Fruit fly (Drosophila melanogaster): Measurements from ENCODE around the gene TrpRS-m.

Gene TrpRS-m

dm6 chr3L:17822784-17823383, 26.6 kb upstream of the TrpRS-m start, which contains the start of the genes Ir75c and Grd:
TSS of gene Ir75c (minus strand) at chr3L:17822834.
TSS of gene Grd (plus strand) at chr3L:17823333.
- no peak for TF ChIP-seq Met (GFP tag; optimal IDR thresholded peaks at IDR 0.05)
- TF ChIP-seq OdsH (GFP tag; optimal IDR thresholded peaks at IDR 0.05) = no peak
- no peak for TF ChIP-seq CG7368 (GFP tag; optimal IDR thresholded peaks at IDR 0.05)
- TF ChIP-seq Sox15 (GFP tag; optimal IDR thresholded peaks at IDR 0.05) = no peak
- TF ChIP-seq CG3919 (GFP tag; optimal IDR thresholded peaks at IDR 0.05) = no peak
- no peak for TF ChIP-seq Gug (GFP tag; IDR thresholded peaks at IDR 0.05)
- TF ChIP-seq CG34406 (GFP tag; optimal IDR thresholded peaks at IDR 0.05) = no peak
- no peak for TF ChIP-seq CG16779 (tag; optimal IDR thresholded peaks at IDR 0.05)
- TF ChIP-seq CG6854 (GFP tag; optimal IDR thresholded peaks at IDR 0.05) = no peak
- TF ChIP-seq Ets21C (GFP tag; optimal IDR thresholded peaks at IDR 0.05) = no peak
- TF ChIP-seq Sox102F (GFP tag; optimal IDR thresholded peaks at IDR 0.05) = no peak
- TF ChIP-seq Hr39 (GFP tag; optimal IDR thresholded peaks at IDR 0.05) = no peak
- TF ChIP-seq CG6792 (GFP tag; optimal IDR thresholded peaks at IDR 0.05) = no peak
- no peak for TF ChIP-seq CG1621 (tag; optimal IDR thresholded peaks at IDR 0.05)
- no peak for TF ChIP-seq net (GFP tag; optimal IDR thresholded peaks at IDR 0.05)
- no peak for TF ChIP-seq CG8319 (GFP tag; optimal IDR thresholded peaks at IDR 0.05)
- TF ChIP-seq CG3032 (tag; optimal IDR thresholded peaks at IDR 0.05) = no peak
- no peak for TF ChIP-seq fd59A (GFP tag; optimal IDR thresholded peaks at IDR 0.05)
- no peak for TF ChIP-seq Ets96B (tag; optimal IDR thresholded peaks at IDR 0.05)

DNA sequence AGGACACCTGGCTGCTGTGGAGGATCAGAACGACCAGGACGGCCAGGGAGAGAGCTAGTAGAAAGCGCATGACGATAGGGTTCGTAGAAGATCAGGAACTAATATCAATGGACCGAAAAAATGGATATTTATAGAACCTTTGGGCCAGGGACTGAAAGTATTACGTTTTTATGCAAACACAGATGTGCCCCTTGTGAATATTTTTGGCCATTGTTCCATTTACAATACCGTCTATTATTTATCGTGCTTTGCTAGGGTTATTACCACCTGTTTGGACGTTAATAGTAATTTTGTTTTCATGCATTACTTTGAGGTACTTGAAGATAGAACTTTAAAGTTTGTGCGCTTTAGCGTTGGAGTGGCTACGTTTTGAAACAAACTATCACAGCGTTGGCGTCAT, 16.0 kb upstream of the TrpRS-m start, which contains the start of gene CG32188:
CG32188 (minus strand) TSS at position 101 of the 400 bp plus-strand sequence.
- TF ChIP-seq Eip75B (GFP tag; optimal IDR thresholded peaks at IDR 0.05) = no peak
- no peak for TF ChIP-seq CG11762 (GFP tag; optimal IDR thresholded peaks at IDR 0.05; ENCODE audit: insufficient read depth)
- TF ChIP-seq Hr38 (GFP tag; optimal IDR thresholded peaks at IDR 0.05) = no peak
- no peak for TF ChIP-seq net (GFP tag; optimal IDR thresholded peaks at IDR 0.05)
- TF ChIP-seq CG15336 (GFP tag; IDR thresholded peaks at IDR 0.05) = no peak
- TF ChIP-seq CG10631 (GFP tag; optimal IDR thresholded peaks at IDR 0.05) = no peak
- TF ChIP-seq Smox (GFP tag; optimal IDR thresholded peaks at IDR 0.05) = no peak
- TF ChIP-seq ss (GFP tag; optimal IDR thresholded peaks at IDR 0.05) = no peak
- no peak for TF ChIP-seq CG6792 (GFP tag; optimal IDR thresholded peaks at IDR 0.05)
- no peak for TF ChIP-seq Hr39 (GFP tag; optimal IDR thresholded peaks at IDR 0.05)
- no peak for TF ChIP-seq pdm3 (GFP tag; optimal IDR thresholded peaks at IDR 0.05)
- TF ChIP-seq Sox14 (GFP tag; optimal IDR thresholded peaks at IDR 0.05) = no peak
- no peak for TF ChIP-seq topi (GFP tag; optimal IDR thresholded peaks at IDR 0.05)
- TF ChIP-seq CG10669 (GFP tag; optimal IDR thresholded peaks at IDR 0.05) = no peak
- TF ChIP-seq CG34406 (GFP tag; optimal IDR thresholded peaks at IDR 0.05) = no peak
- no peak for TF ChIP-seq Eip93F (GFP tag; optimal IDR thresholded peaks at IDR 0.05)
- TF ChIP-seq CG11294 (GFP tag; IDR thresholded peaks at IDR 0.05) = no peak
- TF ChIP-seq OdsH (GFP tag; optimal IDR thresholded peaks at IDR 0.05) = no peak
- TF ChIP-seq Ets96B (tag; optimal IDR thresholded peaks at IDR 0.05) = no peak
- TF ChIP-seq fd59A (GFP tag; optimal IDR thresholded peaks at IDR 0.05) = no peak

DNA sequence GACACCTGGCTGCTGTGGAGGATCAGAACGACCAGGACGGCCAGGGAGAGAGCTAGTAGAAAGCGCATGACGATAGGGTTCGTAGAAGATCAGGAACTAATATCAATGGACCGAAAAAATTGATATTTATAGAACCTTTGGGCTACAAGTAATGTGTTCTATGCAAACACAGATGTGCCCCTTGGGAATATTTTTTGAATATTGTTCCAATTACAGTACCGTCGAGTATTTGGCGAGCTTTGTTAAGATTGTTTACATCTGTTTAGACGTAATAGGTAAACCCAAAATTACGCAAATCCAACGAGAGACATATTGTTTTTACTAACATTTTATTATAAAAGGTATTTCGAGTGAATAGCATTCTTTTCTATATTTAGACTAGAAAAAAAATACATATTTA, 14.5 kb upstream of the TrpRS-m start, which contains the start of gene CG32189:
CG32189 (minus strand) TSS at position 101 of the 400 bp plus-strand sequence.
- TF ChIP-seq spab (GFP tag; optimal IDR thresholded peaks at IDR 0.05) (no peak), Met (GFP tag; optimal IDR thresholded peaks at IDR 0.05) (no peak), CG15336 (GFP tag; IDR thresholded peaks at IDR 0.05) (no peak), CG6808 (GFP tag; optimal IDR thresholded peaks at IDR 0.05) (no peak), CG8119 (GFP tag; IDR thresholded peaks at IDR 0.05) (no peak), Eip75B (GFP tag; optimal IDR thresholded peaks at IDR 0.05) (no peak), CG3032 (tag; optimal IDR thresholded peaks at IDR 0.05) (no peak), CG8319 (GFP tag; optimal IDR thresholded peaks at IDR 0.05) (no peak), Ets96B (tag; optimal IDR thresholded peaks at IDR 0.05) (no peak), Sox14 (GFP tag; optimal IDR thresholded peaks at IDR 0.05) (no peak), fd59A (GFP tag; optimal IDR thresholded peaks at IDR 0.05) (no peak), CG6163 (GFP tag; IDR thresholded peaks at IDR 0.05) (no peak), CG6854 (GFP tag; optimal IDR thresholded peaks at IDR 0.05) (no peak)

All from whole organism, prepupa.